Worm (Caenorhabditis elegans) whole organism, L4 larva: ENCODE data around the gene srw-119.

Source experiments
- D1046.2 ChIP-seq: fragments of 200-800 bp; sonication (Bioruptor generic); IDR thresholded peaks from 2 replicates; pipeline ENCODE4 v1.3.6; 2022; ENCODE audit warnings: missing genetic modification characterization, missing compliant biosample characterization
- F26F4.8 ChIP-seq: fragments of 200-800 bp; sonication (Bioruptor generic); conservative IDR thresholded peaks from 2 replicates; pipeline ENCODE4 v1.3.6; 2022; ENCODE audit warnings: missing genetic modification characterization, missing compliant biosample characterization
- F49E8.2 ChIP-seq: sonication (generic microtip); optimal IDR thresholded peaks from 2 replicates; lab custom pipeline; 2016; ENCODE audit warnings: missing compliant biosample characterization, mild to moderate bottlenecking, missing genetic modification characterization, borderline replicate concordance
- Y105C5A.15 ChIP-seq: fragments of 200-800 bp; sonication (Bioruptor generic); IDR thresholded peaks from 2 replicates; pipeline ENCODE4 v1.3.6; 2022; ENCODE audit warnings: missing genetic modification characterization, missing compliant biosample characterization
- aha-1 ChIP-seq: fragments of 150-350 bp; peaks from one replicate; lab custom pipeline; 2014; ENCODE audit warnings: missing biosample characterization, missing genetic modification characterization
- arid-1 ChIP-seq: fragments of 200-800 bp; sonication (Bioruptor generic); conservative IDR thresholded peaks from 2 replicates; pipeline ENCODE4 v1.3.6; 2022; ENCODE audit warnings: missing genetic modification reagents, missing genetic modification characterization, missing compliant biosample characterization
- ceh-20 ChIP-seq: fragments of 200-800 bp; sonication (Bioruptor generic); IDR thresholded peaks from 2 replicates; pipeline ENCODE4 v1.3.6; 2022; ENCODE audit warnings: missing genetic modification reagents, missing genetic modification characterization, missing compliant biosample characterization
- ceh-28 ChIP-seq: fragments of 150-350 bp; optimal IDR thresholded peaks from 2 replicates; lab custom pipeline; 2014; ENCODE audit warnings: missing biosample characterization, missing genetic modification reagents, missing genetic modification characterization
- ceh-32 ChIP-seq: sonication (generic microtip); optimal IDR thresholded peaks from 2 replicates; lab custom pipeline; 2016; ENCODE audit warnings: mild to moderate bottlenecking, missing genetic modification characterization, missing compliant biosample characterization; ENCODE audit not compliant: poor library complexity
- ceh-44 ChIP-seq: fragments of 200-800 bp; sonication (Bioruptor generic); IDR thresholded peaks from 2 replicates; pipeline ENCODE4 v1.3.6; 2022; ENCODE audit warnings: missing genetic modification reagents, missing genetic modification characterization, missing compliant biosample characterization
- ces-1 ChIP-seq: fragments of 150-350 bp; sonication (generic microtip); optimal IDR thresholded peaks from 4 replicates; lab custom pipeline; 2014; ENCODE audit warnings: missing biosample characterization, missing genetic modification reagents, missing genetic modification characterization
- ctbp-1 ChIP-seq: fragments of 200-800 bp; sonication (Bioruptor generic); IDR thresholded peaks from 2 replicates; pipeline ENCODE4 v1.3.6; 2022; ENCODE audit warnings: missing genetic modification reagents, missing genetic modification characterization, missing compliant biosample characterization
- daf-12 ChIP-seq: fragments of 150-350 bp; optimal IDR thresholded peaks from 2 replicates; lab custom pipeline; 2014; ENCODE audit warnings: missing biosample characterization, missing genetic modification reagents, missing genetic modification characterization
- daf-16 ChIP-seq, 3 experiments: sonication (generic microtip); optimal IDR thresholded peaks; 2 replicates each; lab custom pipeline; 2016 to 2017; ENCODE audit warnings: missing genetic modification characterization in 3 of 3, missing genetic modification reagents in 3 of 3, mild to moderate bottlenecking in 2 of 3, missing compliant biosample characterization in 2 of 3, missing biosample characterization in 1 of 3, moderate library complexity in 1 of 3
- daf-8 ChIP-seq: fragments of 200-800 bp; sonication (Bioruptor generic); IDR thresholded peaks from 2 replicates; pipeline ENCODE4 v1.3.6; 2022; ENCODE audit warnings: missing genetic modification characterization, missing compliant biosample characterization
- dmd-6 ChIP-seq: fragments of 200-800 bp; sonication (Bioruptor generic); IDR thresholded peaks from 2 replicates; pipeline ENCODE4 v1.3.6; 2022; ENCODE audit warnings: missing genetic modification reagents, missing genetic modification characterization, missing compliant biosample characterization
- dmd-8 ChIP-seq: fragments of 200-800 bp; sonication (Bioruptor generic); IDR thresholded peaks from 2 replicates; pipeline ENCODE4 v1.3.6; 2022; ENCODE audit warnings: missing genetic modification characterization, missing compliant biosample characterization
- hlh-11 ChIP-seq: fragments of 200-800 bp; sonication (Bioruptor generic); optimal IDR thresholded peaks from 2 replicates; lab custom pipeline; 2018; ENCODE audit warnings: mild to moderate bottlenecking, missing genetic modification characterization, missing compliant biosample characterization
- jun-1 ChIP-seq: fragments of 150-350 bp; optimal IDR thresholded peaks from 2 replicates; lab custom pipeline; 2014; ENCODE audit warnings: missing biosample characterization, missing genetic modification reagents, missing genetic modification characterization
- lin-15B ChIP-seq: fragments of 150-350 bp; sonication (generic microtip); optimal IDR thresholded peaks from 3 replicates; lab custom pipeline; 2014; ENCODE audit warnings: missing biosample characterization, missing genetic modification characterization
- lin-29 ChIP-seq: fragments of 200-800 bp; sonication (Bioruptor generic); IDR thresholded peaks from 2 replicates; pipeline ENCODE4 v1.3.6; 2022; ENCODE audit warnings: missing genetic modification reagents, missing genetic modification characterization, missing compliant biosample characterization
- lin-39 ChIP-seq: fragments of 150-350 bp; optimal IDR thresholded peaks from 2 replicates; lab custom pipeline; 2014; ENCODE audit warnings: missing biosample characterization, missing genetic modification reagents, missing genetic modification characterization
- lsy-2 ChIP-seq, 2 experiments: fragments of 150-350 bp in 1 of 2; sonication (generic microtip) in 1 of 2; optimal IDR thresholded peaks; 2 replicates each; lab custom pipeline; 2014 to 2017; ENCODE audit warnings: missing biosample characterization in 2 of 2, missing genetic modification characterization in 2 of 2
- mes-2 ChIP-seq: sonication (generic microtip); optimal IDR thresholded peaks from 2 replicates; lab custom pipeline; 2016; ENCODE audit warnings: missing genotype, mild to moderate bottlenecking, missing genetic modification characterization, missing compliant biosample characterization; ENCODE audit not compliant: poor library complexity, severe bottlenecking
- nhr-10 ChIP-seq: fragments of 150-350 bp; optimal IDR thresholded peaks from 2 replicates; lab custom pipeline; 2014; ENCODE audit warnings: missing biosample characterization, missing genetic modification characterization
- nhr-102 ChIP-seq: sonication (generic microtip); optimal IDR thresholded peaks from 2 replicates; lab custom pipeline; 2016; ENCODE audit warnings: mild to moderate bottlenecking, missing genetic modification characterization, moderate library complexity, missing compliant biosample characterization
- nhr-25 ChIP-seq: sonication (generic microtip); optimal IDR thresholded peaks from 2 replicates; lab custom pipeline; 2017; ENCODE audit warnings: missing genetic modification characterization, mild to moderate bottlenecking, missing compliant biosample characterization, antibody characterized with exemption, moderate library complexity, borderline replicate concordance; ENCODE audit not compliant: insufficient read depth
- nhr-28 ChIP-seq: fragments of 150-350 bp; optimal IDR thresholded peaks from 2 replicates; lab custom pipeline; 2014; ENCODE audit warnings: missing biosample characterization, missing genetic modification characterization
- nhr-41 ChIP-seq: fragments of 200-800 bp; sonication (Bioruptor generic); IDR thresholded peaks from 2 replicates; pipeline ENCODE4 v1.3.6; 2022; ENCODE audit warnings: missing genetic modification reagents, missing genetic modification characterization, missing compliant biosample characterization
- nhr-76 ChIP-seq: fragments of 150-350 bp; optimal IDR thresholded peaks from 2 replicates; lab custom pipeline; 2014; ENCODE audit warnings: missing biosample characterization, missing genetic modification characterization
- nhr-77 ChIP-seq: fragments of 150-350 bp; optimal IDR thresholded peaks from 2 replicates; lab custom pipeline; 2014; ENCODE audit warnings: missing biosample characterization, missing genetic modification characterization
- pqm-1 ChIP-seq: sonication (generic microtip); optimal IDR thresholded peaks from 2 replicates; lab custom pipeline; 2017; ENCODE audit warnings: missing biosample characterization, missing genetic modification characterization
- saeg-2 ChIP-seq: fragments of 200-800 bp; sonication (Bioruptor generic); IDR thresholded peaks from 2 replicates; pipeline ENCODE4 v1.3.6; 2022; ENCODE audit warnings: missing genetic modification reagents, missing genetic modification characterization, missing compliant biosample characterization
- set-16 ChIP-seq: fragments of 200-800 bp; sonication (Bioruptor generic); IDR thresholded peaks from 2 replicates; pipeline ENCODE4 v1.3.6; 2022; ENCODE audit warnings: missing genetic modification reagents, missing genetic modification characterization, missing compliant biosample characterization
- snpc-1.2 ChIP-seq: fragments of 200-800 bp; sonication (Bioruptor generic); IDR thresholded peaks from 2 replicates; pipeline ENCODE4 v1.3.6; 2022; ENCODE audit warnings: missing genetic modification reagents, missing genetic modification characterization, missing compliant biosample characterization
- ztf-11 ChIP-seq: fragments of 150-350 bp; optimal IDR thresholded peaks from 2 replicates; lab custom pipeline; 2014; ENCODE audit warnings: missing biosample characterization, missing genetic modification characterization

The srw-119 gene

ce11 chrV:3034236-3034635 lies 34.6 kb upstream of the srw-119 start, which contains the start of gene srw-8:
TSS of gene srw-8 (minus strand) at chrV:3034336.
- TF ChIP-seq saeg-2 (no peak), nhr-41 (GFP tag; lab: Robert Waterston, UW) (no peak), nhr-76 (tag; lab: Kevin White, UChicago) (no peak), jun-1 (tag; lab: Kevin White, UChicago) (no peak), mes-2 (tag; lab: Kevin White, UChicago) (no peak), nhr-25 (tag; lab: Kevin White, UChicago) (no peak), Y105C5A.15 (GFP tag; lab: Robert Waterston, UW) (no peak), arid-1 (no peak), dmd-6 (no peak), daf-8 (GFP tag; lab: Robert Waterston, UW) (no peak), lin-39 (tag; lab: Kevin White, UChicago) (no peak), nhr-28 (no peak), lin-29 (GFP tag; lab: Robert Waterston, UW) (no peak), ztf-11 (tag; lab: Kevin White, UChicago) (no peak)

ce11 chrV:3032343-3032742 lies 32.7 kb upstream of the srw-119 start, which contains the start of gene irld-38:
TSS of gene irld-38 (minus strand) at chrV:3032443.
- TF ChIP-seq ceh-20 (GFP tag; lab: Robert Waterston, UW) = no peak
- TF ChIP-seq lsy-2 (tag; optimal IDR thresholded peaks at IDR 0.05; lab: Kevin White, UChicago) = no peak
- no peak for TF ChIP-seq dmd-8 (GFP tag; lab: Robert Waterston, UW)
- no peak for TF ChIP-seq ceh-28 (tag; lab: Kevin White, UChicago)
- TF ChIP-seq snpc-1.2 (GFP tag; lab: Robert Waterston, UW) = no peak
- no peak for TF ChIP-seq daf-12 (tag; lab: Kevin White, UChicago)

- TF ChIP-seq pqm-1 (tag; lab: Kevin White, UChicago) = peak; percentile 12
- peak; percentile 73 for TF ChIP-seq aha-1 (tag; lab: Kevin White, UChicago)
- no peak for TF ChIP-seq saeg-2
- TF ChIP-seq nhr-77 (tag; lab: Kevin White, UChicago) = no peak
Measured at ce11 chrV:3028205-3028604, 28.6 kb upstream of the srw-119 start, which contains the start of gene asp-7. TSS of gene asp-7 (plus strand) at chrV:3028285.

ce11 chrV:3024274-3024673 lies 24.6 kb upstream of the srw-119 start, which contains the start of gene asp-8:
TSS of gene asp-8 (plus strand) at chrV:3024549.
- TF ChIP-seq nhr-102 (tag; lab: Kevin White, UChicago) (no peak), D1046.2 (GFP tag; lab: Robert Waterston, UW) (no peak), daf-16 (GFP tag; optimal IDR thresholded peaks at IDR 0.05; lab: Kevin White, UChicago) (no peak), daf-16 (tag; optimal IDR thresholded peaks at IDR 0.05; lab: Kevin White, UChicago) (peak; percentile 63), nhr-28 (peak; percentile 75)
- TF ChIP-seq, all 104 proteins: peak for 2

ce11 chrV:3021306-3021705 lies 21.7 kb upstream of the srw-119 start, which contains the start of gene irld-12:
TSS of gene irld-12 (minus strand) at chrV:3021406.
- TF ChIP-seq hlh-11 (no peak), F49E8.2 (no peak), F26F4.8 (GFP tag; lab: Robert Waterston, UW) (no peak)

ce11 chrV:3017930-3018329 lies 18.3 kb upstream of the srw-119 start:
- peak; percentile 54 for TF ChIP-seq set-16 (GFP tag; lab: Robert Waterston, UW)
- no peak for TF ChIP-seq ces-1
- TF ChIP-seq dmd-8 (GFP tag; lab: Robert Waterston, UW) = 0 out of 2 replicates have a peak, but pooled peaks have one; percentile 30
- no peak for TF ChIP-seq nhr-10 (tag; lab: Kevin White, UChicago)
- 0 out of 2 replicates have a peak, but pooled peaks have one; percentile 11 for TF ChIP-seq ceh-44
- no peak for TF ChIP-seq D1046.2 (GFP tag; lab: Robert Waterston, UW)
- no peak for TF ChIP-seq ctbp-1 (GFP tag; lab: Robert Waterston, UW)
- TF ChIP-seq F26F4.8 (GFP tag; lab: Robert Waterston, UW) = no peak
- TF ChIP-seq nhr-25 (tag; lab: Kevin White, UChicago) = no peak
- TF ChIP-seq ceh-32 (tag; lab: Kevin White, UChicago) = no peak
- TF ChIP-seq lin-15B = no peak
